Worm (Caenorhabditis elegans) whole organism, L4/young adult: ENCODE measurements around the gene dmd-4.

Source experiments
- dao-5 ChIP-seq: sonication (generic microtip); optimal IDR thresholded peaks from 2 replicates; lab custom pipeline; 2016; ENCODE audit warnings: missing genotype, missing genetic modification characterization, moderate library complexity, missing compliant biosample characterization
- him-1 ChIP-seq: sonication (generic microtip); optimal IDR thresholded peaks from 2 replicates; lab custom pipeline; 2016; ENCODE audit warnings: missing genotype, missing genetic modification reagents, missing genetic modification characterization, missing compliant biosample characterization

DNA sequence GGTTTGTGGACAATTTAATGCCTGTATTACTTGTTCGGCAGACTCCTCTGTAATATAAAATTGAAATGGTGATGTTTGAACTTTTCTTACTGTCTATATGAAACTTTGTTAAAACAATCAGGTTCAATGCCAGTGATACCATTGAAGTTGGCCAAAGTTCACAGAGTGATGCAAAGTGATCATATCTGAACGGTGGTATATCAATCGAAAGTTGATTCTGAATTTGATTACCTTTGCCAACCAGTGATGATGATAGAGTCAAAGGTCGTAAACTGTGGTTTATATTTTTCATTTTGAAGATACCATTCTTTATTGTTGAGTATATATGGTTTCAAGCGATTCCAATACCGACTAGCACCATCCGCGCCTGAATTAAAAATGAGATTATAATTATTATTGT, 41.8 kb upstream of the dmd-4 start:
- TF ChIP-seq him-1 (tag; lab: Kevin White, UChicago): no peak
- TF ChIP-seq dao-5 (tag; lab: Kevin White, UChicago): no peak
